Worm (Caenorhabditis elegans): ENCODE measurements around the gene sre-47.

sre-47 gene

ce11 chrII:13982247-13982646, 2.2 kb downstream of the sre-47 start:
- no peak for TF ChIP-seq pha-4 (tag; optimal IDR thresholded peaks at IDR 0.05)
- TF ChIP-seq nhr-67 (tag; optimal IDR thresholded peaks at IDR 0.05), result no peak
- TF ChIP-seq aly-2 (tag; optimal IDR thresholded peaks at IDR 0.05), result no peak
- no peak for TF ChIP-seq pqm-1 (tag; optimal IDR thresholded peaks at IDR 0.05)
- no peak for TF ChIP-seq egl-5 (tag; optimal IDR thresholded peaks at IDR 0.05)
- no peak for TF ChIP-seq fkh-2 (tag; optimal IDR thresholded peaks at IDR 0.05)
- no peak for TF ChIP-seq daf-12 (tag; optimal IDR thresholded peaks at IDR 0.05)
- TF ChIP-seq nhr-76 (tag; optimal IDR thresholded peaks at IDR 0.05), result no peak
- TF ChIP-seq R02D3.7 (tag; optimal IDR thresholded peaks at IDR 0.05), result no peak
- TF ChIP-seq unc-62 (GFP tag; optimal IDR thresholded peaks at IDR 0.05), result no peak
- TF ChIP-seq ZK546.5 (tag; optimal IDR thresholded peaks at IDR 0.05), result no peak
- no peak for TF ChIP-seq nhr-12 (tag; optimal IDR thresholded peaks at IDR 0.05)
- no peak for TF ChIP-seq hmg-11 (tag; optimal IDR thresholded peaks at IDR 0.05)

ce11 chrII:13981819-13982218, 2.6 kb downstream of the sre-47 start:
- TF ChIP-seq unc-39 (tag; optimal IDR thresholded peaks at IDR 0.05), result no peak
- TF ChIP-seq fkh-10 (GFP tag; optimal IDR thresholded peaks at IDR 0.05), result no peak
- TF ChIP-seq pqm-1 (tag; optimal IDR thresholded peaks at IDR 0.05), result peak; percentile 53
- no peak for TF ChIP-seq nhr-23 (tag; optimal IDR thresholded peaks at IDR 0.05)
- no peak for TF ChIP-seq nhr-25 (tag; optimal IDR thresholded peaks at IDR 0.05)
- TF ChIP-seq elt-2 (tag; optimal IDR thresholded peaks at IDR 0.05), result peak; percentile 34
- TF ChIP-seq ztf-11 (tag; optimal IDR thresholded peaks at IDR 0.05), result no peak
- TF ChIP-seq sea-2 (GFP tag; optimal IDR thresholded peaks at IDR 0.05), result no peak
- TF ChIP-seq eor-1 (tag; optimal IDR thresholded peaks at IDR 0.05), result no peak
- TF ChIP-seq R02D3.7 (tag; optimal IDR thresholded peaks at IDR 0.05), result no peak
- TF ChIP-seq snpc-4 (tag; optimal IDR thresholded peaks at IDR 0.05), result no peak
- no peak for TF ChIP-seq jun-1 (tag; optimal IDR thresholded peaks at IDR 0.05)
- TF ChIP-seq skn-1 (tag; optimal IDR thresholded peaks at IDR 0.05), result peak; percentile 30

ce11 chrII:13981097-13981496, 3.4 kb downstream of the sre-47 start, which contains the start of gene Y39G8B.9:
Y39G8B.9 (plus strand) TSS chrII:13981365.
- TF ChIP-seq elt-2 (tag; optimal IDR thresholded peaks at IDR 0.05) (peak; percentile 61), pqm-1 (tag; optimal IDR thresholded peaks at IDR 0.05) (peak; percentile 5), pha-4 (tag; optimal IDR thresholded peaks at IDR 0.05) (peak; percentile 0), jun-1 (tag; optimal IDR thresholded peaks at IDR 0.05) (no peak)

ce11 chrII:13979833-13980513, 4.5 kb downstream of the sre-47 start, which contains the start of gene sre-48:
sre-48 (minus strand) TSS chrII:13979883.
- no peak for TF ChIP-seq nfya-1 (tag; optimal IDR thresholded peaks at IDR 0.05; ENCODE audit: insufficient read depth)
- TF ChIP-seq pha-4 (tag; optimal IDR thresholded peaks at IDR 0.05), result peak; percentile 47
- no peak for TF ChIP-seq nhr-76 (tag; optimal IDR thresholded peaks at IDR 0.05)
- TF ChIP-seq nhr-67 (tag; optimal IDR thresholded peaks at IDR 0.05), result no peak
- no peak for TF ChIP-seq ztf-11 (tag; optimal IDR thresholded peaks at IDR 0.05)
- TF ChIP-seq ceh-28 (tag; optimal IDR thresholded peaks at IDR 0.05), result no peak
- TF ChIP-seq elt-2 (tag; optimal IDR thresholded peaks at IDR 0.05), result peak; percentile 92
- peak; percentile 73 for TF ChIP-seq pqm-1 (tag; optimal IDR thresholded peaks at IDR 0.05)
- TF ChIP-seq snpc-4 (tag; optimal IDR thresholded peaks at IDR 0.05), result no peak
- TF ChIP-seq zag-1 (tag; optimal IDR thresholded peaks at IDR 0.05), result no peak
- no peak for TF ChIP-seq lin-15B (tag; optimal IDR thresholded peaks at IDR 0.05)
- TF ChIP-seq jun-1 (tag; optimal IDR thresholded peaks at IDR 0.05), result peak; percentile 85
- TF ChIP-seq ztf-4 (tag; optimal IDR thresholded peaks at IDR 0.05), result no peak
- TF ChIP-seq skn-1 (tag; optimal IDR thresholded peaks at IDR 0.05), result no peak

- no peak for TF ChIP-seq ceh-9 (tag; optimal IDR thresholded peaks at IDR 0.05)
- TF ChIP-seq mdl-1 (tag; optimal IDR thresholded peaks at IDR 0.05), result no peak
- no peak for TF ChIP-seq R02D3.7 (tag; optimal IDR thresholded peaks at IDR 0.05)
- no peak for TF ChIP-seq elt-3 (tag; optimal IDR thresholded peaks at IDR 0.05)
- TF ChIP-seq hmg-11 (tag; optimal IDR thresholded peaks at IDR 0.05), result no peak
- TF ChIP-seq zag-1 (tag; optimal IDR thresholded peaks at IDR 0.05), result no peak
- no peak for TF ChIP-seq lin-39 (tag; optimal IDR thresholded peaks at IDR 0.05)
- TF ChIP-seq elt-2 (tag; optimal IDR thresholded peaks at IDR 0.05), result no peak
- no peak for TF ChIP-seq mml-1 (tag; optimal IDR thresholded peaks at IDR 0.05)
- no peak for TF ChIP-seq lsy-12 (tag; optimal IDR thresholded peaks at IDR 0.05)
- TF ChIP-seq fkh-2 (tag; optimal IDR thresholded peaks at IDR 0.05), result no peak
- no peak for TF ChIP-seq ceh-16 (tag; optimal IDR thresholded peaks at IDR 0.05)
Observed at ce11 chrII:13977701-13978100, 6.8 kb downstream of the sre-47 start.
